Worm (Caenorhabditis elegans) whole organism, L4 larva: ENCODE results near the gene ZK686.2.
A peak's percentile ranks its signal among the peaks of the same experiment; 100 is the strongest.

ENCODE experiments used
- D1046.2 ChIP-seq: fragments of 200-800 bp; sonication (Bioruptor generic); IDR thresholded peaks from 2 replicates; pipeline ENCODE4 v1.3.6; 2022; ENCODE audit warnings: missing genetic modification characterization, missing compliant biosample characterization
- F37D6.2 ChIP-seq: sonication (generic microtip); optimal IDR thresholded peaks from 2 replicates; lab custom pipeline; 2016; ENCODE audit warnings: mild to moderate bottlenecking, missing genetic modification characterization, missing compliant biosample characterization
- T20F7.1 ChIP-seq: fragments of 200-800 bp; sonication (Bioruptor generic); optimal IDR thresholded peaks from 2 replicates; lab custom pipeline; 2018; ENCODE audit warnings: mild to moderate bottlenecking, missing genetic modification characterization, missing compliant biosample characterization
- T26A8.4 ChIP-seq: fragments of 200-800 bp; sonication (Bioruptor generic); IDR thresholded peaks from 2 replicates; pipeline ENCODE4 v1.3.6; 2022; ENCODE audit warnings: missing genetic modification characterization, missing compliant biosample characterization
- ZK337.2 ChIP-seq: fragments of 200-800 bp; sonication (Bioruptor generic); IDR thresholded peaks from 2 replicates; pipeline ENCODE4 v1.3.6; 2022; ENCODE audit warnings: missing genetic modification reagents, missing genetic modification characterization, missing compliant biosample characterization
- ZK546.5 ChIP-seq, 2 experiments: sonication (generic microtip); optimal IDR thresholded peaks; 2 replicates each; lab custom pipeline; 2017; ENCODE audit warnings: missing biosample characterization in 2 of 2, missing genetic modification characterization in 2 of 2
- aha-1 ChIP-seq: fragments of 150-350 bp; peaks from one replicate; lab custom pipeline; 2014; ENCODE audit warnings: missing biosample characterization, missing genetic modification characterization
- attf-4 ChIP-seq: sonication (generic microtip); optimal IDR thresholded peaks from 3 replicates; lab custom pipeline; 2017; ENCODE audit warnings: missing biosample characterization, missing genetic modification characterization
- ceh-28 ChIP-seq: fragments of 150-350 bp; optimal IDR thresholded peaks from 2 replicates; lab custom pipeline; 2014; ENCODE audit warnings: missing biosample characterization, missing genetic modification reagents, missing genetic modification characterization
- cey-2 ChIP-seq: sonication (generic microtip); optimal IDR thresholded peaks from 3 replicates; lab custom pipeline; 2017; ENCODE audit warnings: missing genetic modification characterization, mild to moderate bottlenecking, missing compliant biosample characterization, antibody characterized with exemption, borderline replicate concordance; ENCODE audit not compliant: insufficient read depth
- daf-12 ChIP-seq: fragments of 150-350 bp; optimal IDR thresholded peaks from 2 replicates; lab custom pipeline; 2014; ENCODE audit warnings: missing biosample characterization, missing genetic modification reagents, missing genetic modification characterization
- daf-19 ChIP-seq: fragments of 200-800 bp; sonication (Bioruptor generic); conservative IDR thresholded peaks from 2 replicates; pipeline ENCODE4 v1.3.6; 2022; ENCODE audit warnings: missing genetic modification characterization, missing compliant biosample characterization
- dmd-9 ChIP-seq: fragments of 200-800 bp; sonication (Bioruptor generic); IDR thresholded peaks from 2 replicates; pipeline ENCODE4 v1.3.6; 2022; ENCODE audit warnings: missing genetic modification reagents, missing genetic modification characterization, missing compliant biosample characterization
- duxl-1 ChIP-seq: sonication (generic microtip); optimal IDR thresholded peaks from 2 replicates; lab custom pipeline; 2016; ENCODE audit warnings: mild to moderate bottlenecking, missing genetic modification characterization, moderate library complexity, missing compliant biosample characterization; ENCODE audit not compliant: poor library complexity
- fkh-10 ChIP-seq: fragments of 150-350 bp; optimal IDR thresholded peaks from 2 replicates; lab custom pipeline; 2014; ENCODE audit warnings: missing biosample characterization, missing genetic modification reagents, missing genetic modification characterization
- hlh-30 ChIP-seq: sonication (generic microtip); optimal IDR thresholded peaks from 2 replicates; lab custom pipeline; 2017; ENCODE audit warnings: antibody characterized with exemption, mild to moderate bottlenecking, missing genetic modification characterization, missing compliant biosample characterization; ENCODE audit not compliant: insufficient read depth
- hmg-1.1 ChIP-seq: fragments of 200-800 bp; sonication (Bioruptor generic); IDR thresholded peaks from 2 replicates; pipeline ENCODE4 v1.3.6; 2022; ENCODE audit warnings: missing genetic modification reagents, missing genetic modification characterization, missing compliant biosample characterization
- lim-7 ChIP-seq: fragments of 200-800 bp; sonication (Bioruptor generic); IDR thresholded peaks from 2 replicates; pipeline ENCODE4 v1.3.6; 2022; ENCODE audit warnings: missing genetic modification characterization, missing compliant biosample characterization
- mes-2 ChIP-seq: sonication (generic microtip); optimal IDR thresholded peaks from 2 replicates; lab custom pipeline; 2016; ENCODE audit warnings: missing genotype, mild to moderate bottlenecking, missing genetic modification characterization, missing compliant biosample characterization; ENCODE audit not compliant: poor library complexity, severe bottlenecking
- nhr-102 ChIP-seq: sonication (generic microtip); optimal IDR thresholded peaks from 2 replicates; lab custom pipeline; 2016; ENCODE audit warnings: mild to moderate bottlenecking, missing genetic modification characterization, moderate library complexity, missing compliant biosample characterization
- nhr-42 ChIP-seq: fragments of 200-800 bp; sonication (Bioruptor generic); IDR thresholded peaks from 2 replicates; pipeline ENCODE4 v1.3.6; 2022; ENCODE audit warnings: missing genetic modification characterization, missing compliant biosample characterization
- nhr-48 ChIP-seq: sonication (generic microtip); optimal IDR thresholded peaks from 2 replicates; lab custom pipeline; 2016; ENCODE audit warnings: mild to moderate bottlenecking, missing genetic modification characterization, missing compliant biosample characterization
- nhr-6 ChIP-seq: fragments of 150-350 bp; optimal IDR thresholded peaks from 2 replicates; lab custom pipeline; 2014; ENCODE audit warnings: missing biosample characterization, missing genetic modification characterization
- nhr-76 ChIP-seq: fragments of 150-350 bp; optimal IDR thresholded peaks from 2 replicates; lab custom pipeline; 2014; ENCODE audit warnings: missing biosample characterization, missing genetic modification characterization
- pha-4 ChIP-seq, 2 experiments: fragments of 150-350 bp in 1 of 2; fragments of 200-800 bp in 1 of 2; sonication (Bioruptor generic) in 1 of 2; IDR thresholded peaks in 1 of 2; optimal IDR thresholded peaks in 1 of 2; 2 replicates each; pipeline versions ENCODE4 v1.3.6 to Lab custom; 2014 to 2022; ENCODE audit warnings: missing genetic modification characterization in 2 of 2, missing genetic modification reagents in 2 of 2, missing biosample characterization in 1 of 2, missing compliant biosample characterization in 1 of 2
- php-3 ChIP-seq: fragments of 200-800 bp; sonication (Bioruptor generic); IDR thresholded peaks from 2 replicates; pipeline ENCODE4 v1.3.6; 2022; ENCODE audit warnings: missing genetic modification reagents, missing genetic modification characterization, missing compliant biosample characterization
- set-16 ChIP-seq: fragments of 200-800 bp; sonication (Bioruptor generic); IDR thresholded peaks from 2 replicates; pipeline ENCODE4 v1.3.6; 2022; ENCODE audit warnings: missing genetic modification reagents, missing genetic modification characterization, missing compliant biosample characterization
- skn-1 ChIP-seq: fragments of 150-350 bp; optimal IDR thresholded peaks from 2 replicates; lab custom pipeline; 2014; ENCODE audit warnings: missing biosample characterization, missing genetic modification characterization
- spr-3 ChIP-seq: fragments of 200-800 bp; sonication (Bioruptor generic); optimal IDR thresholded peaks from 2 replicates; lab custom pipeline; 2018; ENCODE audit warnings: mild to moderate bottlenecking, missing genetic modification characterization, missing compliant biosample characterization
- tag-97 ChIP-seq: fragments of 200-800 bp; sonication (Bioruptor generic); IDR thresholded peaks from 2 replicates; pipeline ENCODE4 v1.3.6; 2022; ENCODE audit warnings: missing genetic modification characterization, missing compliant biosample characterization
- unc-39 ChIP-seq: sonication (generic microtip); optimal IDR thresholded peaks from 2 replicates; lab custom pipeline; 2017; ENCODE audit warnings: missing biosample characterization, missing genetic modification characterization
- unc-62 ChIP-seq, 3 experiments: fragments of 150-350 bp in 1 of 3; sonication (generic microtip); optimal IDR thresholded peaks in 2 of 3; peaks in 1 of 3; 1 replicate in 1 of 3; 2 replicates in 2 of 3; lab custom pipeline; 2014 to 2017; ENCODE audit warnings: missing biosample characterization in 3 of 3, missing genetic modification characterization in 3 of 3, missing genetic modification reagents in 3 of 3, missing genotype in 1 of 3
- zag-1 ChIP-seq: fragments of 150-350 bp; optimal IDR thresholded peaks from 2 replicates; lab custom pipeline; 2014; ENCODE audit warnings: missing biosample characterization, missing genetic modification characterization
- zip-2 ChIP-seq: fragments of 150-350 bp; optimal IDR thresholded peaks from 2 replicates; lab custom pipeline; 2014; ENCODE audit warnings: missing biosample characterization, missing genetic modification characterization
- ztf-11 ChIP-seq: fragments of 150-350 bp; optimal IDR thresholded peaks from 2 replicates; lab custom pipeline; 2014; ENCODE audit warnings: missing biosample characterization, missing genetic modification characterization

The ZK686.2 gene

DNA sequence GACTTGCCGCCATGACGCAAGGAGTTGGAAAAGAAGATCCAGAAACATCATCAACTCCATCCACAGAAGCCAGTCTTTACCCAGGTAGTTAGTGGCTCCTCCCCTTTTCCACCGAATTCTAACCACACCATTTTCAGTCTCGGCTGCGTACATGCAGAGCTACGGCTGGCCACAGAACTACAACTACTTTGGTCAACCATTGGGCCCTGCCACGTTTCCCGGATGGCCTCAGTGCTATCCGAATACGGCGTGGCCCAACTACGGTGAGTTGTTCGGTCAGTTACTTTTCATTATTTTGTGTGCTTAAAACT is 49.2 kb upstream of the ZK686.2 start:
- TF ChIP-seq tag-97 (GFP tag; lab: Robert Waterston, UW), result no peak
- peak in 1 of 2 experiments; percentile 49 for TF ChIP-seq unc-62 (GFP tag; optimal IDR thresholded peaks at IDR 0.05 in 1 of 2; lab: Kevin White, UChicago)
- TF ChIP-seq unc-62 (tag; optimal IDR thresholded peaks at IDR 0.05; lab: Kevin White, UChicago), result no peak

DNA sequence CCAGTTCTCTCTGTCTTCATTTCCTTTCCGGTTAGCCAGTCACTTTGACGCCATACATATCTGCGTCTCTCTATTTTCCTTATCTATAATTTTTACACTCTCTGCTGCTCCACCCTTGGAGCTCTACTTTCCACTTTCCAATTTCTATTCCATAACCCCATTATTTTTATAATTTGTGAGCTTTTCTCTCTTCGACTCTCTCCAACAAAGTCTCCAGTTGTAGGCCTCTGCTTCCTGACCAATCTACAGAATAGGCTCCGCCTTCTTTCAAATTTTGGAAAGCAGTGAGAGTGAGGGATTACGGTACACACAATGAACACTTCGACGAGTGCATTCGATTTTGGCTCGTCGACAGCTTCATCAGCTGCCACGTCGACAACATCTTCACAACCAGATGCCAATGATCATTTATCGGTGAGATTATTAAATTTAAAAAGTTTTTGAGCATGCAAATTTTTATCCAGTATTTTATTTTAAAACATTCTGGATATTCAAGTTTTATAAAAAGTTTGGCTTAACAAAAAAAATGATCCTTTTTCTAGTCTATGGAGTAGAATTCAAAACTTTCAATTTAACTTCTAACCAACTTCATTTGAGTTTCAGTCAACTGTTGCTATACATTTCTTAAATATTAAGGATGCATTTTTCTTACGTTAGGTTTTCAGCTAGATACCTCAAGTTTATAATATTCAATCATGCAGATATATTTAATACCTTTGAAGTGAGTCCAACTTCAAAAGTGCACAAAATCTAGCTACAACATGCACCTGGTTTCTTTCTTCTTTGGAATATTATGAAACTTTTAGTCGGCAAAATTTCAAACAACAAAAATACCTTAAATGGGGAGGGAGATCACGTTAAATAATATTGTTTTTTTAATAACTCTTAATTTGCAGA is 48.6 kb upstream of the ZK686.2 start, which contains the start of gene egl-5:
Gene egl-5, plus strand, starts transcription at position 216 of the 897 bp plus-strand sequence.
- TF ChIP-seq nhr-42 (no peak), nhr-6 (peak; percentile 100)

DNA sequence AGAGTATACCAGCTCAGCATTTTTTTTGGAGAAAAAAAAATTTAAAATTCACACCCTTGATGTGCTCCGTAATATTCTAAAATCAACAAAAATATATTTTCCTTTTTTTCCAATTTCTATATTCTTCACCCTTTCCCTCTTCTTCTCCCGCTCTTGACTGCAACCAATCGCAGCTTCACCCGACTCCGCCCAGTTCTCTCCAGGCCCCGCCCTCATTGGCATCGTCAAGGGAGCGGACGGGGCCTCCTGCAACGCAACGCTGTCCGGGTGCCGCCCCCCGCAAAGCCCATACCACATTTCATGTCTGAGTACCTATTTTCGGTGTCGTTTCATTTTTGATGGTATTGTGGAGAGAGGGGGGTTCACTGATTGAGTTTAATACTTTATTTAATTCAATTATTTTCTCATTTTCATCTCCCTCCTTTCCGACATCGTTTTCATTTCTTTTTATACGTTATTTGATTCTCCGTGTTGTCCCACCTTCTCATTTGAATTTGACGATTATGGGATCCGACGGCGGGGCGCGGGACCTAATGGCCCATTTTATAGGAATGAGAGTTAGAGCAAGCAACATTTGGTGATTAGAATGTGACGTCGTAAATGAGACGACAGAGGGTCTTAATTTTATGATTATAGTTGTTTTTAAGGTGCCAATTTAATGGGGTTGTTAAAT is 46.5 kb upstream of the ZK686.2 start:
- TF ChIP-seq duxl-1 (tag; lab: Kevin White, UChicago) (peak; percentile 62), fkh-10 (GFP tag; lab: Kevin White, UChicago) (no peak), set-16 (peak; percentile 91), D1046.2 (GFP tag; lab: Robert Waterston, UW) (no peak), unc-62 (GFP tag; optimal IDR thresholded peaks at IDR 0.05 in 1 of 2; lab: Kevin White, UChicago) (peak in 1 of 2 experiments; percentile 12), unc-62 (tag; optimal IDR thresholded peaks at IDR 0.05; lab: Kevin White, UChicago) (no peak)

DNA sequence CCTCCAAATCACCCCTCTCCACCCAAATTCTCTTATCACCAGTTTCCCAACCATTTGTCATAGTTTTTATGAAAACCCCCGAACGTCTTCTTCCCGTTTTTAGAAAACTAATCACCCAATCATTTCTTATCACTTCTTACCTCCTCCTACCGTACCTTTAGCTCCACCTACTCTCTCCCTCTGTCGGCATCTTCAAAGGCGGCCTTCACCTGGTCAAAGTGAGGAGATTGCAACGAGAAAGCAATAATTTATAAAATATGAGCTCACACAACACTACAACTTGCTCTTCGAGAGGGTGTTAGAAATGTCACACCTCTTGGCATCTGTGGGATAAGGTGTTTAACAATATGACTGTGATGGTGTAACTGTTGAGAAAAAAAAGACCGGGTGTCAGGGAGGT is 43.2 kb upstream of the ZK686.2 start:
- TF ChIP-seq php-3 (GFP tag; lab: Robert Waterston, UW) (no peak), T20F7.1 (GFP tag; lab: Kevin White, UChicago) (no peak), ZK337.2 (GFP tag; lab: Robert Waterston, UW) (no peak), hlh-30 (tag; lab: Kevin White, UChicago) (no peak), nhr-102 (tag; lab: Kevin White, UChicago) (no peak), aha-1 (tag; lab: Kevin White, UChicago) (no peak), F37D6.2 (tag; lab: Kevin White, UChicago) (no peak), daf-12 (tag; lab: Kevin White, UChicago) (no peak), zag-1 (tag; lab: Kevin White, UChicago) (no peak), hmg-1.1 (no peak)

DNA sequence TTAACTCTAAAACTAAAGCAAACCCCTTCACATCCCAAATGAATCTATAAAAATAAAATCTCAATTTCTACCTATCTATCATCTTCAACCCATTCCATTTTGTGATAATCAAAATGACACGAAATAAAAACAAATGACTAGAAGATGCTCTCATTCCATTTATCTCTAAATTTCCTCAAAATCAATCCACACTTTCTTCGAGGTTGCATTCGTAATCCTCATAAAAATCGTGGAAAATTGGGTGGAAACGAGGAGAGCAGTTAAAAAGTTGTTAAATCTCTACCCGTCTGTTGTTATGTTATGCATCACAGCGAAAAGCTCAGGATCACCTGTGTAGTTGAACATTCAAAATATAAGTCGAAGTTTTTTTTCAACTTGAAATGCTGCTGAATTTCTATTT is 41.1 kb upstream of the ZK686.2 start:
- TF ChIP-seq dmd-9 (GFP tag; lab: Robert Waterston, UW) (no peak), hmg-1.1 (no peak), set-16 (no peak), nhr-76 (no peak), T26A8.4 (GFP tag; lab: Robert Waterston, UW) (no peak), daf-19 (no peak), ZK546.5 (tag; optimal IDR thresholded peaks at IDR 0.05; lab: Kevin White, UChicago) (no peak), unc-39 (tag; lab: Kevin White, UChicago) (no peak), lim-7 (GFP tag; lab: Robert Waterston, UW) (no peak), spr-3 (GFP tag; lab: Kevin White, UChicago) (no peak), ceh-28 (tag; lab: Kevin White, UChicago) (no peak), ztf-11 (tag; lab: Kevin White, UChicago) (no peak), skn-1 (no peak), ZK337.2 (GFP tag; lab: Robert Waterston, UW) (no peak), cey-2 (tag; lab: Kevin White, UChicago) (no peak), nhr-48 (tag; lab: Kevin White, UChicago) (no peak), attf-4 (tag; lab: Kevin White, UChicago) (no peak), zip-2 (no peak), mes-2 (no peak), pha-4 (GFP tag; IDR thresholded peaks at IDR 0.05; lab: Robert Waterston, UW) (no peak), pha-4 (tag; optimal IDR thresholded peaks at IDR 0.05; lab: Kevin White, UChicago) (no peak)
